Fruit fly (Drosophila melanogaster): ENCODE results near the gene lft.

The lft gene

dm6 chr2L:10387869-10388726 lies 23.8 kb downstream of the lft start, which contains the start of gene da (continued):
- TF ChIP-seq CG10565 (GFP tag; optimal IDR thresholded peaks at IDR 0.05): no peak
- TF ChIP-seq E2f2 (GFP tag; IDR thresholded peaks at IDR 0.05): peak; percentile 47; the same call in 1 of the 2 replicates
- no peak for TF ChIP-seq Trl (optimal IDR thresholded peaks at IDR 0.05)
- TF ChIP-seq Trl (GFP tag; optimal IDR thresholded peaks at IDR 0.05): peak; percentile 47
- TF ChIP-seq CG17912 (GFP tag; optimal IDR thresholded peaks at IDR 0.05): peak; percentile 32
- TF ChIP-seq CG11085 (GFP tag; IDR thresholded peaks at IDR 0.05): no peak
- TF ChIP-seq Fer3 (tag; optimal IDR thresholded peaks at IDR 0.05): peak; percentile 65
- no peak for TF ChIP-seq zen2 (GFP tag; IDR thresholded peaks at IDR 0.05; ENCODE audit: partially characterized antibody)
- TF ChIP-seq sqz (GFP tag; optimal IDR thresholded peaks at IDR 0.05): no peak
- peak; percentile 60; the same call in 1 of the 3 replicates for TF ChIP-seq CG6791 (GFP tag; IDR thresholded peaks at IDR 0.05; ENCODE audit: partially characterized antibody)
- peak; percentile 59 for TF ChIP-seq da (GFP tag; optimal IDR thresholded peaks at IDR 0.05)
- peak; percentile 71 for TF ChIP-seq CG8924 (tag; optimal IDR thresholded peaks at IDR 0.05)
- no peak for TF ChIP-seq Sry-β (GFP tag; optimal IDR thresholded peaks at IDR 0.05)
- peak; percentile 56 for TF ChIP-seq CG9609 (GFP tag; optimal IDR thresholded peaks at IDR 0.05)
- no peak for TF ChIP-seq dati (GFP tag; IDR thresholded peaks at IDR 0.05)
- no peak for TF ChIP-seq Doc2 (GFP tag; IDR thresholded peaks at IDR 0.05)
- TF ChIP-seq Ets97D (GFP tag; optimal IDR thresholded peaks at IDR 0.05): peak; percentile 95
- peak in 1 of 2 experiments; percentile 70 for TF ChIP-seq Eip74EF (GFP tag; optimal IDR thresholded peaks at IDR 0.05)
- TF ChIP-seq BEAF-32 (GFP tag; optimal IDR thresholded peaks at IDR 0.05): peak; percentile 69
- peak; percentile 60 for TF ChIP-seq tap (tag; optimal IDR thresholded peaks at IDR 0.05)
- TF ChIP-seq fd96Cb (tag; optimal IDR thresholded peaks at IDR 0.05): peak; percentile 64
- no peak for TF ChIP-seq CG4404 (GFP tag; IDR thresholded peaks at IDR 0.05)
- no peak for TF ChIP-seq CG12769 (tag; optimal IDR thresholded peaks at IDR 0.05)
- peak; percentile 67 for TF ChIP-seq Bteb2 (GFP tag; optimal IDR thresholded peaks at IDR 0.05)
- no peak; the same call in 1 of the 2 replicates for TF ChIP-seq CG32772 (GFP tag; IDR thresholded peaks at IDR 0.05)
- TF ChIP-seq CG14014 (GFP tag; IDR thresholded peaks at IDR 0.05): peak; percentile 64; the same call in 1 of the 2 replicates
- peak; percentile 76 for TF ChIP-seq gem (tag; optimal IDR thresholded peaks at IDR 0.05)
- TF ChIP-seq CG13287 (GFP tag; IDR thresholded peaks at IDR 0.05; ENCODE audit: partially characterized antibody): peak; percentile 64
- no peak for TF ChIP-seq eyg (GFP tag; optimal IDR thresholded peaks at IDR 0.05)
- TF ChIP-seq CG3163 (GFP tag; optimal IDR thresholded peaks at IDR 0.05): no peak
- peak in 2 of 3 experiments; percentile 42 to 92 for TF ChIP-seq lola (GFP tag; optimal IDR thresholded peaks at IDR 0.05)
- peak; percentile 39 for TF ChIP-seq CG12219 (GFP tag; optimal IDR thresholded peaks at IDR 0.05)
- TF ChIP-seq CG2116 (GFP tag; optimal IDR thresholded peaks at IDR 0.05): peak; percentile 99
- TF ChIP-seq ab (GFP tag; optimal IDR thresholded peaks at IDR 0.05): no peak
- TF ChIP-seq tx (GFP tag; optimal IDR thresholded peaks at IDR 0.05): peak; percentile 44
- peak; percentile 60 for TF ChIP-seq H2.0 (GFP tag; IDR thresholded peaks at IDR 0.05)
- peak; percentile 46 for TF ChIP-seq CG4282 (GFP tag; optimal IDR thresholded peaks at IDR 0.05)
- TF ChIP-seq Antp (GFP tag; optimal IDR thresholded peaks at IDR 0.05): peak; percentile 57
- TF ChIP-seq CG18599 (GFP tag; optimal IDR thresholded peaks at IDR 0.05): peak; percentile 45
- peak; percentile 63 to 69 for TF ChIP-seq dpn (GFP tag; optimal IDR thresholded peaks at IDR 0.05)
- TF ChIP-seq sima (GFP tag; optimal IDR thresholded peaks at IDR 0.05): no peak
- peak; percentile 21 for TF ChIP-seq CG8388 (GFP tag; optimal IDR thresholded peaks at IDR 0.05)
- no peak for TF ChIP-seq CG14667 (GFP tag; IDR thresholded peaks at IDR 0.05)
- peak; percentile 15; the same call in 1 of the 3 replicates for TF ChIP-seq B-H1 (GFP tag; IDR thresholded peaks at IDR 0.05)
- TF ChIP-seq Elba2 (GFP tag; optimal IDR thresholded peaks at IDR 0.05): no peak
- no peak for TF ChIP-seq lmd (GFP tag; IDR thresholded peaks at IDR 0.05)
- TF ChIP-seq CG4820 (GFP tag; optimal IDR thresholded peaks at IDR 0.05): peak; percentile 35
- peak; percentile 64 for TF ChIP-seq CG6689 (GFP tag; IDR thresholded peaks at IDR 0.05)
- TF ChIP-seq CG14441 (GFP tag; IDR thresholded peaks at IDR 0.05): peak; percentile 59

Data from whole organism, embryonic.